Fruit fly (Drosophila melanogaster): ENCODE measurements around the gene ko.
A peak's percentile ranks its signal among the peaks of the same experiment; 100 is the strongest.

Gene ko

DNA sequence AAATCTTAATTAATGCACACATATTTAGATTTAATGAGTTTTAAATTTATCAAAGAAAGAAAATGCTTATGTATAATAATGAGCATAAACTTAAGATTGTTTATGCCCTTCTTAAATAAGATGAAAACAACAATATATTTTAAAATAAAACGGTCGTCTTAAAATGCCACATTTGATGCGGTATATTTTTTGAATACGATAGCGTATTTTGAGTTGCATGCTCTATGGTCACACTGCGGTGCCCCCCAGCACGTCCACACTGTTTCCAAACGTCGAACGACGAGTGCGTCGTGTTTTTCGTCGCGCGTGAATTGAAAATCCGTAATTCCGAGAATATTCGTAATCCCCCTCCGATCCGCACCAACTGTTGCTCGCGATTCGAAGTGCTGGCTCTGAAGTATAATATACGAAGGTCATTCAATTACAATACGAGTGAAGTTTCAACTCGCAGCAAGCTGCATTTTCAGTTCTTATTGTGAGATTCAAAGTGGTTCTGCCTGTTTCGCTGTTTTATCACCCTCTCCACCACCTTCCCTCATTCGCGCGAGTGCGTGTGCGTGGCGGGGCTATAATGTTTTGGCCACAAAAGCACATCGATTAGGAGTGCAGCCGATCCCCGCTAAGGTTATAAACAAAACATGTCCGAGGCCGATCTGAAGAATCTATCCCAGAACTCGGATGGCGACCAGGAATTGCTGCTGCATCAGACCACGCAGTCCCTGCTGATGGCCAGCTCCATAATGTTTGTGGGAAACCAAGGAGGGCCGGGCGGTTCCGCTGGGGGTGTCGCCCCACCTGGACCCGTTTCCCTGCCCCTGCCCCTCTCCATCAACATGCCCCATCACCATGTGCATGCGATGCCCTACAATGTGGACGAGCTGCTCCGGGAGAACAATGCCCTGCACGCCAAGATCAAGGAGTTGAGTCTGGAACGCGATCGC, 96.4 kb downstream of the ko start, which contains the start of gene siz (continued):
- TF ChIP-seq CG42726 (GFP tag; IDR thresholded peaks at IDR 0.05; ENCODE audit: partially characterized antibody) (0 out of 2 replicates have a peak, but pooled peaks have one; percentile 55), ash1 (GFP tag; optimal IDR thresholded peaks at IDR 0.05) (peak; percentile 67), PHDP (tag; optimal IDR thresholded peaks at IDR 0.05) (peak; percentile 6), CG6791 (GFP tag; IDR thresholded peaks at IDR 0.05; ENCODE audit: partially characterized antibody) (peak; percentile 56; the same call in 1 of the 3 replicates), Med (GFP tag) (peak; percentile 84), hb (GFP tag; IDR thresholded peaks at IDR 0.05; ENCODE audit: partially characterized antibody) (no peak), CG18262 (tag; optimal IDR thresholded peaks at IDR 0.05) (peak; percentile 28), sens (GFP tag) (peak; percentile 85), CG14710 (tag; optimal IDR thresholded peaks at IDR 0.05) (peak; percentile 70), CG32767 (GFP tag; IDR thresholded peaks at IDR 0.05) (no peak), sqz (GFP tag; optimal IDR thresholded peaks at IDR 0.05) (peak; percentile 3), eyg (GFP tag; optimal IDR thresholded peaks at IDR 0.05) (no peak), Dll (GFP tag; IDR thresholded peaks at IDR 0.05; ENCODE audit: partially characterized antibody) (peak; percentile 32; the same call in 1 of the 4 replicates), bcd (GFP tag; optimal IDR thresholded peaks at IDR 0.05) (peak; percentile 5), CG3847 (GFP tag; IDR thresholded peaks at IDR 0.05) (peak; percentile 41; the same call in 1 of the 2 replicates), kah (GFP tag; optimal IDR thresholded peaks at IDR 0.05) (peak; percentile 55), rib (GFP tag; IDR thresholded peaks at IDR 0.05) (peak; percentile 52; the same call in 1 of the 2 replicates), CG30020 (tag; optimal IDR thresholded peaks at IDR 0.05) (peak; percentile 35), onecut (GFP tag; IDR thresholded peaks at IDR 0.05) (0 out of 2 replicates have a peak, but pooled peaks have one; percentile 16), CG10979 (tag; optimal IDR thresholded peaks at IDR 0.05) (peak; percentile 8), nerfin-1 (tag; optimal IDR thresholded peaks at IDR 0.05) (peak; percentile 24), ham (GFP tag; IDR thresholded peaks at IDR 0.05) (no peak), Ets97D (GFP tag; optimal IDR thresholded peaks at IDR 0.05) (peak; percentile 57), B-H2 (GFP tag; optimal IDR thresholded peaks at IDR 0.05) (peak; percentile 14), CG5180 (GFP tag; optimal IDR thresholded peaks at IDR 0.05) (no peak), CG2120 (GFP tag; optimal IDR thresholded peaks at IDR 0.05) (peak; percentile 39), hbn (GFP tag; IDR thresholded peaks at IDR 0.05; ENCODE audit: partially characterized antibody) (peak; percentile 29; the same call in 1 of the 2 replicates), CG7556 (GFP tag; optimal IDR thresholded peaks at IDR 0.05) (peak; percentile 26), h (optimal IDR thresholded peaks at IDR 0.05) (no peak), twi (tag; optimal IDR thresholded peaks at IDR 0.05) (no peak), Pdp1 (GFP tag; optimal IDR thresholded peaks at IDR 0.05) (peak in 1 of 2 experiments; percentile 44), HmgZ (tag; optimal IDR thresholded peaks at IDR 0.05) (peak; percentile 67), lov (optimal IDR thresholded peaks at IDR 0.05) (no peak), lov (GFP tag; IDR thresholded peaks at IDR 0.05) (0 out of 3 replicates have a peak, but pooled peaks have one; percentile 10), Nf-YC (tag; optimal IDR thresholded peaks at IDR 0.05) (peak; percentile 47), Stat92E (GFP tag; optimal IDR thresholded peaks at IDR 0.05) (peak in 1 of 3 experiments; percentile 94), Lhr (GFP tag; optimal IDR thresholded peaks at IDR 0.05) (peak; percentile 94), Hr78 (GFP tag; optimal IDR thresholded peaks at IDR 0.05) (peak in 1 of 2 experiments; percentile 15), jumu (GFP tag; optimal IDR thresholded peaks at IDR 0.05) (no peak), corto (GFP tag; optimal IDR thresholded peaks at IDR 0.05) (no peak), CG10147 (GFP tag; optimal IDR thresholded peaks at IDR 0.05) (peak; percentile 43), CG13894 (tag; optimal IDR thresholded peaks at IDR 0.05) (peak; percentile 37), chm (GFP tag; IDR thresholded peaks at IDR 0.05) (peak; percentile 92), wek (GFP tag; optimal IDR thresholded peaks at IDR 0.05) (peak; percentile 31), mirr (GFP tag; optimal IDR thresholded peaks at IDR 0.05) (peak; percentile 42), MTF-1 (GFP tag; optimal IDR thresholded peaks at IDR 0.05; ENCODE audit: borderline replicate concordance) (peak; percentile 22)
